Worm (Caenorhabditis elegans) whole organism, L4/young adult: Measurements from ENCODE around the gene Y39B6A.34.

Experiments used
- W03F9.2 ChIP-seq: fragments of 150-350 bp; optimal IDR thresholded peaks from 2 replicates; lab custom pipeline; 2014; ENCODE audit warnings: missing biosample characterization, missing genetic modification characterization
- dao-5 ChIP-seq: sonication (generic microtip); optimal IDR thresholded peaks from 2 replicates; lab custom pipeline; 2016; ENCODE audit warnings: missing genotype, missing genetic modification characterization, moderate library complexity, missing compliant biosample characterization
- him-1 ChIP-seq: sonication (generic microtip); optimal IDR thresholded peaks from 2 replicates; lab custom pipeline; 2016; ENCODE audit warnings: missing genotype, missing genetic modification reagents, missing genetic modification characterization, missing compliant biosample characterization

- TF ChIP-seq dao-5 (tag; lab: Kevin White, UChicago) (no peak), W03F9.2 (tag; lab: Kevin White, UChicago) (no peak), him-1 (no peak)
Measured at ce11 chrV:18981736-18982135, 19.1 kb upstream of the Y39B6A.34 start.
